Fruit fly (Drosophila melanogaster) whole organism, embryonic: Measurements from ENCODE around the gene CG9920.

Experiments used
- ATbp ChIP-seq: fragments of 200-800 bp; sonication (Bioruptor generic); optimal IDR thresholded peaks from 2 replicates; lab custom pipeline; 2017; ENCODE audit warnings: missing biosample characterization, mild to moderate bottlenecking, missing genetic modification characterization, missing genetic modification reagents
- CG12769 ChIP-seq: fragments of 200-800 bp; sonication (Bioruptor generic); optimal IDR thresholded peaks from 2 replicates; lab custom pipeline; 2019; ENCODE audit warnings: missing biosample characterization, mild to moderate bottlenecking, missing genetic modification characterization, moderate library complexity
- CG14441 ChIP-seq: fragments of 200-800 bp; sonication (Bioruptor generic); IDR thresholded peaks from 2 replicates; pipeline ENCODE4 v1.3.6; 2022; ENCODE audit warnings: missing biosample characterization, missing genetic modification characterization
- CG15479 ChIP-seq: fragments of 200-800 bp; sonication (Bioruptor generic); optimal IDR thresholded peaks from 3 replicates; lab custom pipeline; 2019; ENCODE audit warnings: missing biosample characterization, mild to moderate bottlenecking, missing genetic modification characterization, moderate library complexity
- CG16863 ChIP-seq: fragments of 200-800 bp; sonication (Bioruptor generic); optimal IDR thresholded peaks from 3 replicates; lab custom pipeline; 2016; ENCODE audit warnings: missing biosample characterization, missing genetic modification characterization
- CG17612 ChIP-seq: fragments of 200-800 bp; sonication (Bioruptor generic); IDR thresholded peaks from 2 replicates; pipeline ENCODE4 v1.3.6; 2022; ENCODE audit warnings: missing biosample characterization, missing genetic modification characterization
- CG17829 ChIP-seq: fragments of 200-800 bp; optimal IDR thresholded peaks from 2 replicates; lab custom pipeline; 2019; ENCODE audit warnings: missing biosample characterization, mild to moderate bottlenecking, missing genetic modification characterization, moderate library complexity
- CG2875 ChIP-seq: fragments of 200-800 bp; sonication (Bioruptor generic); optimal IDR thresholded peaks from 2 replicates; lab custom pipeline; 2017; ENCODE audit warnings: missing biosample characterization, mild to moderate bottlenecking, missing genetic modification characterization, missing genetic modification reagents
- CG32532 ChIP-seq: fragments of 200-800 bp; sonication (Bioruptor generic); IDR thresholded peaks from 2 replicates; pipeline ENCODE4 v1.3.6; 2022; ENCODE audit warnings: missing biosample characterization, missing genetic modification characterization
- CG4360 ChIP-seq: fragments of 200-800 bp; sonication (Bioruptor generic); IDR thresholded peaks from 2 replicates; pipeline ENCODE4 v1.3.6; 2022; ENCODE audit warnings: missing biosample characterization, missing genetic modification characterization
- CG4707 ChIP-seq: fragments of 200-800 bp; sonication (Bioruptor generic); optimal IDR thresholded peaks from 2 replicates; lab custom pipeline; 2018; ENCODE audit warnings: missing biosample characterization, mild to moderate bottlenecking, missing genetic modification characterization, moderate library complexity
- CG4730 ChIP-seq: fragments of 200-800 bp; sonication (Bioruptor generic); IDR thresholded peaks from 2 replicates; pipeline ENCODE4 v1.3.6; 2022; ENCODE audit warnings: missing biosample characterization, missing genetic modification characterization
- CG8388 ChIP-seq: fragments of 200-800 bp; sonication (Bioruptor generic); optimal IDR thresholded peaks from 2 replicates; lab custom pipeline; 2019; ENCODE audit warnings: missing biosample characterization, mild to moderate bottlenecking, missing genetic modification characterization, moderate library complexity
- CTCF ChIP-seq: fragments of 200-800 bp; sonication (Bioruptor generic); optimal IDR thresholded peaks from 2 replicates; lab custom pipeline; 2017; ENCODE audit warnings: missing biosample characterization, mild to moderate bottlenecking, missing genetic modification characterization, moderate library complexity
- Dbx ChIP-seq: fragments of 200-800 bp; sonication (Bioruptor generic); IDR thresholded peaks from 3 replicates; pipeline ENCODE4 v1.3.6; 2022; ENCODE audit warnings: missing biosample characterization, missing genetic modification characterization
- Drgx ChIP-seq: fragments of 200-800 bp; sonication (Bioruptor generic); IDR thresholded peaks from 2 replicates; pipeline ENCODE4 v1.3.6; 2022; ENCODE audit warnings: missing biosample characterization, missing genetic modification characterization
- ERR ChIP-seq: fragments of 200-800 bp; sonication (Bioruptor generic); optimal IDR thresholded peaks from 2 replicates; lab custom pipeline; 2016; ENCODE audit warnings: missing biosample characterization, missing genetic modification characterization
- Elba2 ChIP-seq: fragments of 200-800 bp; sonication (Bioruptor generic); optimal IDR thresholded peaks from 3 replicates; lab custom pipeline; 2016; ENCODE audit warnings: missing biosample characterization, missing genetic modification characterization
- Gug ChIP-seq: fragments of 200-800 bp; sonication (Bioruptor generic); IDR thresholded peaks from 4 replicates; pipeline ENCODE4 v1.3.6; 2022; ENCODE audit warnings: missing biosample characterization, missing genetic modification characterization
- HHEX ChIP-seq: fragments of 200-800 bp; sonication (Bioruptor generic); optimal IDR thresholded peaks from 3 replicates; lab custom pipeline; 2017; ENCODE audit warnings: missing biosample characterization, mild to moderate bottlenecking, missing genetic modification characterization, missing genetic modification reagents
- Hmr ChIP-seq: fragments of 200-800 bp; sonication (Bioruptor generic); optimal IDR thresholded peaks from 3 replicates; lab custom pipeline; 2017; ENCODE audit warnings: mild to moderate bottlenecking, missing biosample characterization, missing genetic modification reagents, missing genetic modification characterization
- Kr ChIP-seq: fragments of 200-800 bp; sonication (Bioruptor generic); optimal IDR thresholded peaks from 2 replicates; lab custom pipeline; 2017; ENCODE audit warnings: missing biosample characterization, mild to moderate bottlenecking, missing genetic modification characterization
- Max ChIP-seq: fragments of 200-800 bp; sonication (Bioruptor generic); optimal IDR thresholded peaks from 2 replicates; lab custom pipeline; 2016; ENCODE audit warnings: missing biosample characterization, mild to moderate bottlenecking, missing genetic modification characterization
- Ptx1 ChIP-seq: fragments of 200-800 bp; sonication (Bioruptor generic); IDR thresholded peaks from 2 replicates; pipeline ENCODE4 v1.3.6; 2022; ENCODE audit warnings: missing biosample characterization, missing genetic modification characterization
- Sin3A ChIP-seq: fragments of >200 bp; optimal IDR thresholded peaks from 2 replicates; lab custom pipeline; 2018
- Trl ChIP-seq, 3 experiments: fragments of >200 bp in 2 of 3; fragments of 200-800 bp in 1 of 3; sonication (Bioruptor generic) in 1 of 3; optimal IDR thresholded peaks; 2 replicates in 1 of 3; 3 replicates in 2 of 3; lab custom pipeline; 2016 to 2017; ENCODE audit warnings: missing biosample characterization in 1 of 3, missing genetic modification characterization in 1 of 3
- YL-1 ChIP-seq: fragments of 200-800 bp; sonication (Bioruptor generic); optimal IDR thresholded peaks from 3 replicates; lab custom pipeline; 2017; ENCODE audit warnings: missing biosample characterization, mild to moderate bottlenecking, missing genetic modification characterization
- amos ChIP-seq: fragments of 200-800 bp; sonication (Bioruptor generic); IDR thresholded peaks from 2 replicates; pipeline ENCODE4 v1.3.6; 2022; ENCODE audit warnings: missing biosample characterization, missing genetic modification characterization; ENCODE audit not compliant: partially characterized antibody
- bigmax ChIP-seq: fragments of 200-800 bp; sonication (Bioruptor generic); optimal IDR thresholded peaks from 2 replicates; lab custom pipeline; 2018; ENCODE audit warnings: missing biosample characterization, mild to moderate bottlenecking, missing genetic modification characterization
- bsh ChIP-seq, 2 experiments: fragments of 200-800 bp; sonication (Bioruptor generic); optimal IDR thresholded peaks; 2 replicates each; lab custom pipeline; 2017 to 2018; ENCODE audit warnings: mild to moderate bottlenecking in 2 of 2, missing biosample characterization in 2 of 2, missing genetic modification characterization in 2 of 2, moderate library complexity in 1 of 2
- caup ChIP-seq: fragments of 200-800 bp; sonication (Bioruptor generic); optimal IDR thresholded peaks from 3 replicates; lab custom pipeline; 2017; ENCODE audit warnings: missing biosample characterization, mild to moderate bottlenecking, missing genetic modification characterization, moderate library complexity; ENCODE audit not compliant: severe bottlenecking
- chinmo ChIP-seq: fragments of 200-800 bp; sonication (Bioruptor generic); IDR thresholded peaks from 4 replicates; pipeline ENCODE4 v1.3.6; 2022; ENCODE audit warnings: missing biosample characterization, missing genetic modification characterization; ENCODE audit not compliant: partially characterized antibody
- da ChIP-seq: fragments of 200-800 bp; sonication (Bioruptor generic); optimal IDR thresholded peaks from 2 replicates; lab custom pipeline; 2016; ENCODE audit warnings: missing biosample characterization, missing genetic modification characterization
- disco-r ChIP-seq: fragments of 200-800 bp; sonication (Bioruptor generic); optimal IDR thresholded peaks from 2 replicates; lab custom pipeline; 2016; ENCODE audit warnings: missing biosample characterization, missing genetic modification characterization
- esg ChIP-seq: fragments of 200-800 bp; sonication (Bioruptor generic); conservative IDR thresholded peaks from 2 replicates; pipeline ENCODE4 v1.3.6; 2022; ENCODE audit warnings: missing biosample characterization, missing genetic modification characterization
- fd64A ChIP-seq: fragments of 200-800 bp; sonication (Bioruptor generic); optimal IDR thresholded peaks from 3 replicates; lab custom pipeline; 2018; ENCODE audit warnings: missing biosample characterization, mild to moderate bottlenecking, missing genetic modification characterization
- gem ChIP-seq: fragments of 200-800 bp; sonication (Bioruptor generic); optimal IDR thresholded peaks from 2 replicates; lab custom pipeline; 2019; ENCODE audit warnings: missing biosample characterization, mild to moderate bottlenecking, missing genetic modification characterization, moderate library complexity
- insv ChIP-seq, 2 experiments: fragments of 200-800 bp; sonication (Bioruptor generic); optimal IDR thresholded peaks; 3 replicates each; lab custom pipeline; 2016 to 2018; ENCODE audit warnings: missing biosample characterization in 2 of 2, missing genetic modification characterization in 2 of 2
- lbe ChIP-seq: fragments of 200-800 bp; sonication (Bioruptor generic); optimal IDR thresholded peaks from 2 replicates; lab custom pipeline; 2016; ENCODE audit warnings: missing biosample characterization, mild to moderate bottlenecking, missing genetic modification characterization
- lilli ChIP-seq: fragments of 200-800 bp; sonication (Bioruptor generic); optimal IDR thresholded peaks from 3 replicates; lab custom pipeline; 2016; ENCODE audit warnings: missing biosample characterization, missing genetic modification characterization
- mld ChIP-seq: fragments of 200-800 bp; sonication (Bioruptor generic); IDR thresholded peaks from 3 replicates; pipeline ENCODE4 v1.3.6; 2022; ENCODE audit warnings: missing biosample characterization, missing genetic modification characterization; ENCODE audit not compliant: partially characterized antibody
- nmo ChIP-seq: fragments of 200-800 bp; sonication (Bioruptor generic); optimal IDR thresholded peaks from 2 replicates; lab custom pipeline; 2018; ENCODE audit warnings: missing biosample characterization, mild to moderate bottlenecking, missing genetic modification characterization, moderate library complexity
- onecut ChIP-seq: fragments of 200-800 bp; sonication (Bioruptor generic); IDR thresholded peaks from 2 replicates; pipeline ENCODE4 v1.3.6; 2022; ENCODE audit warnings: missing biosample characterization, missing genetic modification characterization
- pb ChIP-seq: fragments of 200-800 bp; sonication (Bioruptor generic); optimal IDR thresholded peaks from 3 replicates; lab custom pipeline; 2016; ENCODE audit warnings: missing biosample characterization, missing genetic modification characterization
- seq ChIP-seq: fragments of 200-800 bp; sonication (Bioruptor generic); IDR thresholded peaks from 2 replicates; pipeline ENCODE4 v1.3.6; 2022; ENCODE audit warnings: missing biosample characterization, missing genetic modification characterization
- slbo ChIP-seq: fragments of 200-800 bp; sonication (Bioruptor generic); IDR thresholded peaks from 2 replicates; pipeline ENCODE4 v1.3.6; 2022; ENCODE audit warnings: missing biosample characterization, missing genetic modification characterization
- sqz ChIP-seq: fragments of 200-800 bp; sonication (Bioruptor generic); optimal IDR thresholded peaks from 3 replicates; lab custom pipeline; 2018; ENCODE audit warnings: missing biosample characterization, mild to moderate bottlenecking, missing genetic modification characterization
- tgo ChIP-seq: fragments of 200-800 bp; sonication (Bioruptor generic); IDR thresholded peaks from 3 replicates; pipeline ENCODE4 v1.3.6; 2022; ENCODE audit warnings: missing biosample characterization, missing genetic modification characterization
- trh ChIP-seq: fragments of 200-800 bp; sonication (Bioruptor generic); optimal IDR thresholded peaks from 2 replicates; lab custom pipeline; 2016; ENCODE audit warnings: missing biosample characterization, missing genetic modification characterization
- wdn ChIP-seq: fragments of 200-800 bp; sonication (Bioruptor generic); IDR thresholded peaks from 2 replicates; pipeline ENCODE4 v1.3.6; 2022; ENCODE audit warnings: missing biosample characterization, missing genetic modification characterization

The CG9920 gene

DNA sequence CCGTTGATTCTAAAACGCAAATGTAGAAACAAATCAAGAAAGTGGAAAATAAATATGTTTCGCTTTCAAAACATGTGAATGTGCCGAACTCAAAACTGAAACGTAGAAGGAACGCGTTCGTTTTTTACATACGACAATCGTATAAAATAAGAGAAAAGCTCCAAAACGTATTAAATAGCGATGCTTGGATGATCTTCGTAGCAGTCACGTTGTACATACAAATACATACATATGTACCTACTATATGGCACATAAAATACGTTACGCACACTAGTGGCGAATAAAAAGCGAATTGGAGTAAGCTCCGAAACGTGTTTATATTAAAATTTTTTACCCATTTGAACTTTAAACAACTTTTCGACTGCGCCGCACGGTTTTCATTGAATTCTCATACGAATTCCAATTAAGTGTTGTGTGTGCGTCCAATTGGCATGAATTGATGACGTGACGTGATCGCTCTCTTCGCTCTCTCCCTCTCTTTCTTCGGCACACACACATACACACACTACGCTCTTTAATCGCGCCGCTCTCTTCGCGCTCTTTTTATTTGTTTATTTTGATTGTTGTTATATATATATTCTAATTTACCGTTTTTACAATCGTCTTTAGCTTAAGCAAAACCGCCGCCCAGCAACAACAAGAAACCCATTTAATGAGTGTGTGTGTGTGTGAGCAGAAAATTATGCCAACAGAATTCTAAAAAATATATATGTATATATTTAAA is 40.6 kb downstream of the CG9920 start (continued):
- TF ChIP-seq insv (GFP tag; optimal IDR thresholded peaks at IDR 0.05; lab: Kevin White, UChicago): peak in 1 of 2 experiments; percentile 66
- no peak for TF ChIP-seq pb (GFP tag; lab: Kevin White, UChicago)
- TF ChIP-seq nmo (GFP tag; lab: Kevin White, UChicago): no peak
- no peak for TF ChIP-seq sqz (GFP tag; lab: Kevin White, UChicago)
- no peak for TF ChIP-seq lilli (GFP tag; lab: Kevin White, UChicago)
- peak; percentile 27; the same call in 1 of the 2 replicates for TF ChIP-seq CG32532
- no peak for TF ChIP-seq ATbp
- TF ChIP-seq CG8388 (GFP tag; lab: Kevin White, UChicago): no peak
- no peak for TF ChIP-seq CG2875 (GFP tag; lab: Kevin White, UChicago)
- TF ChIP-seq CG4707 (GFP tag; lab: Kevin White, UChicago): no peak
- no peak for TF ChIP-seq CG4730 (GFP tag; lab: Robert Waterston, UW)
- peak; percentile 49; the same call in 1 of the 2 replicates for TF ChIP-seq CG4360
- no peak for TF ChIP-seq onecut (GFP tag; lab: Robert Waterston, UW)
- no peak for TF ChIP-seq wdn (GFP tag; lab: Robert Waterston, UW)
- TF ChIP-seq CG15479: no peak
- peak; percentile 16 for TF ChIP-seq CG12769 (tag; lab: Kevin White, UChicago)
- no peak for TF ChIP-seq CG16863 (GFP tag; lab: Kevin White, UChicago)
- TF ChIP-seq CG14441 (GFP tag; lab: Robert Waterston, UW): no peak
- no peak for TF ChIP-seq caup (GFP tag; lab: Kevin White, UChicago)
- no peak for TF ChIP-seq HHEX
- no peak for TF ChIP-seq trh (GFP tag; lab: Kevin White, UChicago)
- no peak for TF ChIP-seq amos (GFP tag; lab: Robert Waterston, UW)
- no peak for TF ChIP-seq ERR
- TF ChIP-seq Kr (GFP tag; lab: Kevin White, UChicago): no peak
- TF ChIP-seq seq (GFP tag; lab: Robert Waterston, UW): no peak
- TF ChIP-seq Drgx (GFP tag; lab: Robert Waterston, UW): no peak
- no peak for TF ChIP-seq slbo (GFP tag; lab: Robert Waterston, UW)
- peak; percentile 73; the same call in 1 of the 4 replicates for TF ChIP-seq chinmo (GFP tag; lab: Robert Waterston, UW)
- no peak for TF ChIP-seq mld (GFP tag; lab: Robert Waterston, UW)
- TF ChIP-seq CG17612 (GFP tag; lab: Robert Waterston, UW): no peak
- TF ChIP-seq lbe (GFP tag; lab: Kevin White, UChicago): peak; percentile 33
- no peak for TF ChIP-seq Dbx (GFP tag; lab: Robert Waterston, UW)
- TF ChIP-seq tgo (GFP tag; lab: Robert Waterston, UW): no peak
- TF ChIP-seq Ptx1 (GFP tag; lab: Robert Waterston, UW): no peak
- no peak for TF ChIP-seq Gug (GFP tag; lab: Robert Waterston, UW)
- TF ChIP-seq disco-r (GFP tag; lab: Kevin White, UChicago): no peak
- TF ChIP-seq bsh (GFP tag; optimal IDR thresholded peaks at IDR 0.05; lab: Kevin White, UChicago): no peak
- TF ChIP-seq Max (GFP tag; lab: Kevin White, UChicago): no peak
- no peak for TF ChIP-seq esg (GFP tag; lab: Robert Waterston, UW)
- no peak for TF ChIP-seq YL-1 (GFP tag; lab: Kevin White, UChicago)
- peak; percentile 9 for TF ChIP-seq gem
- TF ChIP-seq CTCF (GFP tag; lab: Kevin White, UChicago): peak; percentile 1
- no peak for TF ChIP-seq Sin3A (lab: Kevin White, UChicago)
- TF ChIP-seq Trl (optimal IDR thresholded peaks at IDR 0.05; lab: Kevin White, UChicago): peak; percentile 94 to 96
- no peak for TF ChIP-seq Trl (GFP tag; optimal IDR thresholded peaks at IDR 0.05; lab: Kevin White, UChicago)
- TF ChIP-seq Hmr (GFP tag; lab: Kevin White, UChicago): no peak
- no peak for TF ChIP-seq fd64A (GFP tag; lab: Kevin White, UChicago)
- peak; percentile 75 for TF ChIP-seq Elba2
- no peak for TF ChIP-seq CG17829
- TF ChIP-seq da (GFP tag; lab: Kevin White, UChicago): no peak
- TF ChIP-seq bigmax (GFP tag; lab: Kevin White, UChicago): no peak
